Worm (Caenorhabditis elegans) whole organism, L4/young adult: Measurements from ENCODE around the gene fbxo-11.2.
"Not testable (repeated sequence)": the region's sequence is repeated elsewhere in the genome, so short reads cannot be mapped to it uniquely, and the experiment has no call there.

Experiments
- W03F9.2 ChIP-seq: fragments of 150-350 bp; optimal IDR thresholded peaks from 2 replicates; lab custom pipeline; 2014; ENCODE audit warnings: missing biosample characterization, missing genetic modification characterization
- dao-5 ChIP-seq: sonication (generic microtip); optimal IDR thresholded peaks from 2 replicates; lab custom pipeline; 2016; ENCODE audit warnings: missing genotype, missing genetic modification characterization, moderate library complexity, missing compliant biosample characterization
- him-1 ChIP-seq: sonication (generic microtip); optimal IDR thresholded peaks from 2 replicates; lab custom pipeline; 2016; ENCODE audit warnings: missing genotype, missing genetic modification reagents, missing genetic modification characterization, missing compliant biosample characterization

fbxo-11.2 gene

ce11 chrIII:1053067-1053466 lies at the start of gene fbxo-11.2:
Gene fbxo-11.2, minus strand, starts transcription at chrIII:1053242.
- TF ChIP-seq him-1 (tag; lab: Kevin White, UChicago) (no peak), dao-5 (tag; lab: Kevin White, UChicago) (no peak), W03F9.2 (no peak)

- TF ChIP-seq W03F9.2 = no peak
- no peak for TF ChIP-seq dao-5 (tag; lab: Kevin White, UChicago)
- TF ChIP-seq him-1 (tag; lab: Kevin White, UChicago) = no peak
These were observed 46.5 kb upstream of the fbxo-11.2 start for ce11 chrIII:1099523-1099922.

ce11 chrIII:1094391-1094790 lies 41.3 kb upstream of the fbxo-11.2 start:
- TF ChIP-seq dao-5 (tag; lab: Kevin White, UChicago) = no peak

ce11 chrIII:1084971-1085370 lies 31.9 kb upstream of the fbxo-11.2 start:
- TF ChIP-seq him-1 (tag; lab: Kevin White, UChicago) = no peak
- TF ChIP-seq dao-5 (tag; lab: Kevin White, UChicago) = no peak
- TF ChIP-seq W03F9.2 = no peak

- no peak for TF ChIP-seq W03F9.2
- TF ChIP-seq dao-5 (tag; lab: Kevin White, UChicago) = no peak
- TF ChIP-seq him-1 (tag; lab: Kevin White, UChicago) = no peak
These were observed 28.1 kb upstream of the fbxo-11.2 start, which contains the start of gene par-2 for ce11 chrIII:1081101-1081500. Gene par-2, plus strand, starts transcription at chrIII:1081401.

- TF ChIP-seq dao-5 (tag; lab: Kevin White, UChicago) = no peak
- TF ChIP-seq W03F9.2 = peak; percentile 98
- peak; percentile 23 for TF ChIP-seq him-1 (tag; lab: Kevin White, UChicago)
These were observed 27.5 kb upstream of the fbxo-11.2 start, which contains the start of the genes rab-18 and kbp-4 for ce11 chrIII:1080536-1080935. Gene rab-18, minus strand, starts transcription at chrIII:1080775. Gene kbp-4, plus strand, starts transcription at chrIII:1080901.

ce11 chrIII:1076383-1076782 lies 23.3 kb upstream of the fbxo-11.2 start, which contains the start of gene uaf-1:
Gene uaf-1, minus strand, starts transcription at chrIII:1076555.
- TF ChIP-seq W03F9.2; dao-5 (tag; lab: Kevin White, UChicago); him-1 (tag; lab: Kevin White, UChicago): not testable (repeated sequence)

ce11 chrIII:1074152-1074551 lies 21.1 kb upstream of the fbxo-11.2 start:
- TF ChIP-seq him-1 (tag; lab: Kevin White, UChicago) = no peak
- TF ChIP-seq dao-5 (tag; lab: Kevin White, UChicago) = no peak
- no peak for TF ChIP-seq W03F9.2

- TF ChIP-seq him-1 (tag; lab: Kevin White, UChicago) (no peak), dao-5 (tag; lab: Kevin White, UChicago) (no peak), W03F9.2 (no peak)
These were observed 6.9 kb upstream of the fbxo-11.2 start, which contains the start of gene BE0003N10.6 for ce11 chrIII:1059961-1060360. Gene BE0003N10.6, minus strand, starts transcription at chrIII:1060061.

ce11 chrIII:1058881-1059280 lies 5.8 kb upstream of the fbxo-11.2 start:
- no peak for TF ChIP-seq him-1 (tag; lab: Kevin White, UChicago)
- TF ChIP-seq W03F9.2 = no peak
- no peak for TF ChIP-seq dao-5 (tag; lab: Kevin White, UChicago)

ce11 chrIII:1058074-1058473 lies 5.0 kb upstream of the fbxo-11.2 start:
- TF ChIP-seq W03F9.2 = no peak
- no peak for TF ChIP-seq dao-5 (tag; lab: Kevin White, UChicago)
- TF ChIP-seq him-1 (tag; lab: Kevin White, UChicago) = no peak

- TF ChIP-seq dao-5 (tag; lab: Kevin White, UChicago) = no peak
- TF ChIP-seq him-1 (tag; lab: Kevin White, UChicago) = no peak
- no peak for TF ChIP-seq W03F9.2
These were observed 1.1 kb upstream of the fbxo-11.2 start for ce11 chrIII:1054096-1054495.

ce11 chrIII:1052291-1052690 lies 751 bp downstream of the fbxo-11.2 start:
- TF ChIP-seq W03F9.2 = no peak
- no peak for TF ChIP-seq him-1 (tag; lab: Kevin White, UChicago)
- TF ChIP-seq dao-5 (tag; lab: Kevin White, UChicago) = no peak

- no peak for TF ChIP-seq dao-5 (tag; lab: Kevin White, UChicago)
- no peak for TF ChIP-seq W03F9.2
- TF ChIP-seq him-1 (tag; lab: Kevin White, UChicago) = no peak
These were observed 1.2 kb downstream of the fbxo-11.2 start for ce11 chrIII:1051877-1052276.

- TF ChIP-seq him-1 (tag; lab: Kevin White, UChicago) (no peak), dao-5 (tag; lab: Kevin White, UChicago) (no peak), W03F9.2 (no peak)
These were observed 9.3 kb downstream of the fbxo-11.2 start for ce11 chrIII:1043790-1044189.
